Worm (Caenorhabditis elegans) whole organism, late embryonic: Measurements from ENCODE around the gene gpx-3.

Experiments used
- fkh-10 ChIP-seq: fragments of 150-350 bp; optimal IDR thresholded peaks from 2 replicates; lab custom pipeline; 2014; ENCODE audit warnings: missing biosample characterization, missing genetic modification reagents, missing genetic modification characterization
- hlh-8 ChIP-seq: sonication (generic microtip); optimal IDR thresholded peaks from 2 replicates; lab custom pipeline; 2016; ENCODE audit warnings: missing genotype, missing genetic modification characterization, missing compliant biosample characterization
- nhr-11 ChIP-seq: fragments of 150-350 bp; optimal IDR thresholded peaks from 2 replicates; lab custom pipeline; 2014; ENCODE audit warnings: missing biosample characterization, missing genetic modification characterization

ce11 chrX:9622609-9623008 is 34.9 kb downstream of the gpx-3 start:
- TF ChIP-seq nhr-11 (tag; lab: Kevin White, UChicago) (no peak), fkh-10 (no peak), hlh-8 (tag; lab: Kevin White, UChicago) (no peak)
